Fruit fly (Drosophila melanogaster) whole organism, embryonic: ENCODE data around the gene dbo.

Source experiments
- Atf-2 ChIP-seq: fragments of 200-800 bp; sonication (Bioruptor generic); optimal IDR thresholded peaks from 2 replicates; lab custom pipeline; 2016; ENCODE audit warnings: missing biosample characterization, missing genetic modification characterization
- Atf3 ChIP-seq: fragments of 200-800 bp; sonication (Bioruptor generic); optimal IDR thresholded peaks from 3 replicates; lab custom pipeline; 2016; ENCODE audit warnings: missing biosample characterization, missing genetic modification characterization
- Bgb ChIP-seq: fragments of 200-800 bp; sonication (Bioruptor generic); IDR thresholded peaks from 2 replicates; pipeline ENCODE4 v1.3.6; 2022; ENCODE audit warnings: missing biosample characterization, missing genetic modification characterization; ENCODE audit not compliant: partially characterized antibody
- C15 ChIP-seq: fragments of 200-800 bp; sonication (Bioruptor generic); IDR thresholded peaks from 3 replicates; pipeline ENCODE4 v1.3.6; 2022; ENCODE audit warnings: missing biosample characterization, missing genetic modification characterization
- CG12071 ChIP-seq: fragments of 200-800 bp; sonication (Bioruptor generic); optimal IDR thresholded peaks from 3 replicates; lab custom pipeline; 2018; ENCODE audit warnings: missing biosample characterization, mild to moderate bottlenecking, missing genetic modification characterization
- CG12942 ChIP-seq: fragments of 200-800 bp; sonication (Bioruptor generic); optimal IDR thresholded peaks from 3 replicates; lab custom pipeline; 2016; ENCODE audit warnings: missing biosample characterization, missing genetic modification characterization
- CG16815 ChIP-seq: fragments of 200-800 bp; sonication (Bioruptor generic); optimal IDR thresholded peaks from 3 replicates; lab custom pipeline; 2017; ENCODE audit warnings: missing biosample characterization, mild to moderate bottlenecking, missing genetic modification characterization
- CG17328 ChIP-seq: fragments of 200-800 bp; sonication (Bioruptor generic); IDR thresholded peaks from 2 replicates; pipeline ENCODE4 v1.3.6; 2022; ENCODE audit warnings: missing biosample characterization, missing genetic modification characterization
- CG17361 ChIP-seq: fragments of 200-800 bp; sonication (Bioruptor generic); IDR thresholded peaks from 3 replicates; pipeline ENCODE4 v1.3.6; 2022; ENCODE audit warnings: missing biosample characterization, missing genetic modification characterization
- CG17829 ChIP-seq: fragments of 200-800 bp; optimal IDR thresholded peaks from 2 replicates; lab custom pipeline; 2019; ENCODE audit warnings: missing biosample characterization, mild to moderate bottlenecking, missing genetic modification characterization, moderate library complexity
- CG1832 ChIP-seq: fragments of 200-800 bp; sonication (Bioruptor generic); optimal IDR thresholded peaks from 2 replicates; lab custom pipeline; 2017; ENCODE audit warnings: missing biosample characterization, mild to moderate bottlenecking, missing genetic modification characterization, inconsistent platforms
- CG32532 ChIP-seq: fragments of 200-800 bp; sonication (Bioruptor generic); IDR thresholded peaks from 2 replicates; pipeline ENCODE4 v1.3.6; 2022; ENCODE audit warnings: missing biosample characterization, missing genetic modification characterization
- CG34224 ChIP-seq: fragments of 200-800 bp; sonication (Bioruptor generic); IDR thresholded peaks from 3 replicates; pipeline ENCODE4 v1.3.6; 2022; ENCODE audit warnings: missing biosample characterization, missing genetic modification characterization; ENCODE audit not compliant: partially characterized antibody
- CG42726 ChIP-seq: fragments of 200-800 bp; sonication (Bioruptor generic); IDR thresholded peaks from 2 replicates; pipeline ENCODE4 v1.3.6; 2022; ENCODE audit warnings: missing biosample characterization, missing genetic modification characterization; ENCODE audit not compliant: partially characterized antibody
- CG4360 ChIP-seq: fragments of 200-800 bp; sonication (Bioruptor generic); IDR thresholded peaks from 2 replicates; pipeline ENCODE4 v1.3.6; 2022; ENCODE audit warnings: missing biosample characterization, missing genetic modification characterization
- CG5180 ChIP-seq: fragments of 200-800 bp; sonication (Bioruptor generic); optimal IDR thresholded peaks from 3 replicates; lab custom pipeline; 2017; ENCODE audit warnings: missing biosample characterization, missing genetic modification characterization, mild to moderate bottlenecking, moderate library complexity, missing genetic modification reagents
- CG6791 ChIP-seq: fragments of 200-800 bp; sonication (Bioruptor generic); IDR thresholded peaks from 3 replicates; pipeline ENCODE4 v1.3.6; 2022; ENCODE audit warnings: missing biosample characterization, missing genetic modification characterization; ENCODE audit not compliant: partially characterized antibody
- CG7786 ChIP-seq: fragments of 200-800 bp; sonication (Bioruptor generic); optimal IDR thresholded peaks from 2 replicates; lab custom pipeline; 2016; ENCODE audit warnings: missing biosample characterization, missing genetic modification characterization
- CG9727 ChIP-seq: fragments of 200-800 bp; sonication (Bioruptor generic); optimal IDR thresholded peaks from 3 replicates; lab custom pipeline; 2017; ENCODE audit warnings: missing biosample characterization, mild to moderate bottlenecking, missing genetic modification characterization
- D ChIP-seq, 2 experiments: fragments of 200-800 bp in 1 of 2; fragments of >200 bp in 1 of 2; sonication (Bioruptor generic) in 1 of 2; optimal IDR thresholded peaks; 2 replicates in 1 of 2; 3 replicates in 1 of 2; lab custom pipeline; 2017; ENCODE audit warnings: mild to moderate bottlenecking in 1 of 2, missing biosample characterization in 1 of 2, missing genetic modification characterization in 1 of 2, missing genetic modification reagents in 1 of 2
- Dip3 ChIP-seq: fragments of 200-800 bp; sonication (Bioruptor generic); optimal IDR thresholded peaks from 3 replicates; lab custom pipeline; 2016; ENCODE audit warnings: missing biosample characterization, missing genetic modification characterization
- Fer3 ChIP-seq: fragments of 200-800 bp; sonication (Bioruptor generic); optimal IDR thresholded peaks from 2 replicates; lab custom pipeline; 2018; ENCODE audit warnings: missing biosample characterization, mild to moderate bottlenecking, missing genetic modification characterization, moderate library complexity
- Gsc ChIP-seq: fragments of 200-800 bp; sonication (Bioruptor generic); IDR thresholded peaks from 2 replicates; pipeline ENCODE4 v1.3.6; 2022; ENCODE audit warnings: missing biosample characterization, missing genetic modification characterization
- HLHmδ ChIP-seq: fragments of 200-800 bp; sonication (Bioruptor generic); optimal IDR thresholded peaks from 2 replicates; lab custom pipeline; 2018; ENCODE audit warnings: missing biosample characterization, mild to moderate bottlenecking, missing genetic modification characterization, moderate library complexity
- Hmr ChIP-seq: fragments of 200-800 bp; sonication (Bioruptor generic); optimal IDR thresholded peaks from 3 replicates; lab custom pipeline; 2017; ENCODE audit warnings: mild to moderate bottlenecking, missing biosample characterization, missing genetic modification reagents, missing genetic modification characterization
- MESR4 ChIP-seq: fragments of 200-800 bp; sonication (Bioruptor generic); optimal IDR thresholded peaks from 2 replicates; lab custom pipeline; 2018; ENCODE audit warnings: missing biosample characterization, mild to moderate bottlenecking, missing genetic modification characterization, moderate library complexity
- Max ChIP-seq: fragments of 200-800 bp; sonication (Bioruptor generic); optimal IDR thresholded peaks from 2 replicates; lab custom pipeline; 2016; ENCODE audit warnings: missing biosample characterization, mild to moderate bottlenecking, missing genetic modification characterization
- Ravus ChIP-seq: fragments of 200-800 bp; sonication (Bioruptor generic); IDR thresholded peaks from 2 replicates; pipeline ENCODE4 v1.3.6; 2022; ENCODE audit warnings: missing biosample characterization, missing genetic modification characterization
- Six4 ChIP-seq: fragments of 200-800 bp; sonication (Bioruptor generic); optimal IDR thresholded peaks from 2 replicates; lab custom pipeline; 2016; ENCODE audit warnings: missing biosample characterization, missing genetic modification characterization
- Sry-β ChIP-seq: fragments of 200-800 bp; sonication (Bioruptor generic); optimal IDR thresholded peaks from 2 replicates; lab custom pipeline; 2018; ENCODE audit warnings: missing biosample characterization, mild to moderate bottlenecking, missing genetic modification characterization, moderate library complexity
- Stat92E ChIP-seq, 3 experiments: fragments of >200 bp in 2 of 3; fragments of 200-800 bp in 1 of 3; sonication (Bioruptor generic) in 1 of 3; optimal IDR thresholded peaks; 2 replicates each; lab custom pipeline; 2017 to 2019; ENCODE audit warnings: missing biosample characterization in 3 of 3, missing genetic modification characterization in 3 of 3, mild to moderate bottlenecking in 1 of 3, moderate library complexity in 1 of 3
- ap ChIP-seq: fragments of 200-800 bp; sonication (Bioruptor generic); IDR thresholded peaks from 2 replicates; pipeline ENCODE4 v1.3.6; 2022; ENCODE audit warnings: missing biosample characterization, missing genetic modification characterization
- bab2 ChIP-seq: fragments of 200-800 bp; sonication (Bioruptor generic); optimal IDR thresholded peaks from 2 replicates; lab custom pipeline; 2016; ENCODE audit warnings: missing biosample characterization, missing genetic modification characterization
- bowl ChIP-seq: fragments of 200-800 bp; sonication (Bioruptor generic); IDR thresholded peaks from 2 replicates; pipeline ENCODE4 v1.3.6; 2022; ENCODE audit warnings: missing biosample characterization, missing genetic modification characterization
- br ChIP-seq: fragments of >200 bp; optimal IDR thresholded peaks from 2 replicates; lab custom pipeline; 2017
- chinmo ChIP-seq: fragments of 200-800 bp; sonication (Bioruptor generic); IDR thresholded peaks from 4 replicates; pipeline ENCODE4 v1.3.6; 2022; ENCODE audit warnings: missing biosample characterization, missing genetic modification characterization; ENCODE audit not compliant: partially characterized antibody
- gt ChIP-seq: fragments of 200-800 bp; sonication (Bioruptor generic); IDR thresholded peaks from 2 replicates; pipeline ENCODE4 v1.3.6; 2022; ENCODE audit warnings: missing biosample characterization, missing genetic modification characterization
- ham ChIP-seq: fragments of 200-800 bp; sonication (Bioruptor generic); IDR thresholded peaks from 2 replicates; pipeline ENCODE4 v1.3.6; 2022; ENCODE audit warnings: missing biosample characterization, missing genetic modification characterization
- insv ChIP-seq, 2 experiments: fragments of 200-800 bp; sonication (Bioruptor generic); optimal IDR thresholded peaks; 3 replicates each; lab custom pipeline; 2016 to 2018; ENCODE audit warnings: missing biosample characterization in 2 of 2, missing genetic modification characterization in 2 of 2
- lbe ChIP-seq: fragments of 200-800 bp; sonication (Bioruptor generic); optimal IDR thresholded peaks from 2 replicates; lab custom pipeline; 2016; ENCODE audit warnings: missing biosample characterization, mild to moderate bottlenecking, missing genetic modification characterization
- lola ChIP-seq, 3 experiments: fragments of >200 bp in 2 of 3; fragments of 200-800 bp in 1 of 3; sonication (Bioruptor generic) in 1 of 3; optimal IDR thresholded peaks; 2 replicates each; lab custom pipeline; 2017 to 2019; ENCODE audit warnings: missing biosample characterization in 3 of 3, missing genetic modification characterization in 3 of 3, mild to moderate bottlenecking in 1 of 3, moderate library complexity in 1 of 3
- nerfin-2 ChIP-seq: fragments of 200-800 bp; sonication (Bioruptor generic); IDR thresholded peaks from 2 replicates; pipeline ENCODE4 v1.3.6; 2022; ENCODE audit warnings: missing biosample characterization, missing genetic modification characterization; ENCODE audit not compliant: partially characterized antibody
- ro ChIP-seq: fragments of 200-800 bp; sonication (Bioruptor generic); IDR thresholded peaks from 2 replicates; pipeline ENCODE4 v1.3.6; 2022; ENCODE audit warnings: missing biosample characterization, missing genetic modification characterization
- row ChIP-seq: fragments of 200-800 bp; sonication (Bioruptor generic); IDR thresholded peaks from 3 replicates; pipeline ENCODE4 v1.3.6; 2022; ENCODE audit warnings: missing biosample characterization, missing genetic modification characterization
- slp2 ChIP-seq: fragments of 200-800 bp; sonication (Bioruptor generic); optimal IDR thresholded peaks from 2 replicates; lab custom pipeline; 2016; ENCODE audit warnings: missing biosample characterization, missing genetic modification characterization
- sna ChIP-seq: fragments of 200-800 bp; sonication (Bioruptor generic); IDR thresholded peaks from 2 replicates; pipeline ENCODE4 v1.3.6; 2022; ENCODE audit warnings: missing biosample characterization, missing genetic modification characterization; ENCODE audit not compliant: partially characterized antibody
- so ChIP-seq: fragments of 200-800 bp; sonication (Bioruptor generic); IDR thresholded peaks from 3 replicates; pipeline ENCODE4 v1.3.6; 2022; ENCODE audit warnings: missing biosample characterization, missing genetic modification characterization
- stwl ChIP-seq: fragments of 200-800 bp; sonication (Bioruptor generic); optimal IDR thresholded peaks from 3 replicates; lab custom pipeline; 2018; ENCODE audit warnings: missing biosample characterization, mild to moderate bottlenecking, missing genetic modification characterization, moderate library complexity
- tgo ChIP-seq: fragments of 200-800 bp; sonication (Bioruptor generic); IDR thresholded peaks from 3 replicates; pipeline ENCODE4 v1.3.6; 2022; ENCODE audit warnings: missing biosample characterization, missing genetic modification characterization

Gene dbo

DNA sequence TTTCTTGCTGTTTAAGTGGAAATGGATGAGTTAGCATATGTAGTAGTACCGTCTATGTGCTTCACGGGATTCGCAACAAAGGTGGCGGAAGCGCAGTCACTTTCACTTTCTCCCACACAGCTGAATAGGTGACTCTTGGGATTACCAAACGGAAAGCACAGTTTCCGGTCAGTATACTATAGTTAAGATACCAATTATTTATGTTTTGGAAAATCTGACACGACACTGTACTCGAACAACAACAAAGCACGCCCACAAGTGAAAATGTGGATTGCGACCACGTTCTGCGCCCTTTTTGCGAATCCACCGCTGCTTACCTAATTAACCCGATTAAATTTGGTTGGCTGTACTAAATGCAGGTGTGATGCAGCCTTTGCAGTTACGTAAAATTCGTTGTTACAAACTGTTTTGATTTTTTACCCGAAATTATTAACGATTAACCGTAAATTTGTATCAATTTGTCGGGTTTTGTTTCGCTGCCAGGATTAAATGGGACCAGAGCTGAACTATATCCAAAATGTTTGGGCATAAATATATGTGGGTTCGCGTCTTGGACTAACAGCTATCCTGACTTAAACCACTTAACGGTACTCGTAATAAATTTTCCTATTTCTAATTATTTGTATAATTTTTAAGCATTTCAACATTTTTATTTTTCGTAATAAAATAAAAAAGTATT lies 8.3 kb downstream of the dbo start, which contains the start of gene CG18081 (continued):
- TF ChIP-seq CG12071 (GFP tag; lab: Kevin White, UChicago) (no peak), CG12942 (GFP tag; lab: Kevin White, UChicago) (no peak), CG7786 (GFP tag; lab: Kevin White, UChicago) (no peak), nerfin-2 (GFP tag; lab: Robert Waterston, UW) (no peak), row (GFP tag; lab: Robert Waterston, UW) (peak; percentile 50; the same call in 2 of the 3 replicates), so (GFP tag; lab: Robert Waterston, UW) (no peak), HLHmδ (GFP tag; lab: Kevin White, UChicago) (no peak), ro (GFP tag; lab: Robert Waterston, UW) (no peak), tgo (GFP tag; lab: Robert Waterston, UW) (no peak), Max (GFP tag; lab: Kevin White, UChicago) (no peak), ham (GFP tag; lab: Robert Waterston, UW) (no peak), gt (GFP tag; lab: Robert Waterston, UW) (no peak), bowl (no peak), ap (GFP tag; lab: Robert Waterston, UW) (no peak), Bgb (no peak), C15 (GFP tag; lab: Robert Waterston, UW) (no peak), D (optimal IDR thresholded peaks at IDR 0.05; lab: Kevin White, UChicago) (no peak), D (GFP tag; optimal IDR thresholded peaks at IDR 0.05; lab: Kevin White, UChicago) (no peak), Ravus (no peak), sna (GFP tag; lab: Robert Waterston, UW) (no peak), br (lab: Kevin White, UChicago) (no peak), Hmr (GFP tag; lab: Kevin White, UChicago) (no peak), CG16815 (GFP tag; lab: Kevin White, UChicago) (no peak), CG17829 (peak; percentile 20), lola (GFP tag; optimal IDR thresholded peaks at IDR 0.05; lab: Kevin White, UChicago) (no peak), Fer3 (tag; lab: Kevin White, UChicago) (no peak), CG9727 (no peak), insv (GFP tag; optimal IDR thresholded peaks at IDR 0.05; lab: Kevin White, UChicago) (no peak), Atf-2 (GFP tag; lab: Kevin White, UChicago) (no peak), CG17361 (GFP tag; lab: Robert Waterston, UW) (0 out of 3 replicates have a peak, but pooled peaks have one; percentile 16), Sry-β (GFP tag; lab: Kevin White, UChicago) (no peak), CG17328 (GFP tag; lab: Robert Waterston, UW) (no peak), CG34224 (0 out of 3 replicates have a peak, but pooled peaks have one; percentile 32), Stat92E (GFP tag; optimal IDR thresholded peaks at IDR 0.05; lab: Kevin White, UChicago) (no peak), Dip3 (no peak), slp2 (GFP tag; lab: Kevin White, UChicago) (no peak), Six4 (no peak), chinmo (GFP tag; lab: Robert Waterston, UW) (no peak), bab2 (GFP tag; lab: Kevin White, UChicago) (no peak), CG6791 (GFP tag; lab: Robert Waterston, UW) (no peak), CG32532 (no peak), Gsc (no peak), CG4360 (GFP tag; lab: Robert Waterston, UW) (no peak), MESR4 (GFP tag; lab: Kevin White, UChicago) (peak; percentile 82), Atf3 (GFP tag; lab: Kevin White, UChicago) (no peak), CG1832 (GFP tag; lab: Kevin White, UChicago) (no peak), stwl (tag; lab: Kevin White, UChicago) (peak; percentile 89), lbe (GFP tag; lab: Kevin White, UChicago) (no peak), CG5180 (GFP tag; lab: Kevin White, UChicago) (no peak), CG42726 (GFP tag; lab: Robert Waterston, UW) (no peak)
